Fruit fly (Drosophila melanogaster): ENCODE measurements around the gene Sgp.

- TF ChIP-seq usp (GFP tag; optimal IDR thresholded peaks at IDR 0.05) = no peak
- TF ChIP-seq OdsH (GFP tag; optimal IDR thresholded peaks at IDR 0.05) = peak; percentile 64
- TF ChIP-seq woc (GFP tag; optimal IDR thresholded peaks at IDR 0.05) = no peak
- TF ChIP-seq jim (GFP tag; optimal IDR thresholded peaks at IDR 0.05) = no peak
- TF ChIP-seq lola (GFP tag; optimal IDR thresholded peaks at IDR 0.05) = no peak
- no peak for TF ChIP-seq sage (GFP tag; optimal IDR thresholded peaks at IDR 0.05)
- TF ChIP-seq rgr (GFP tag; optimal IDR thresholded peaks at IDR 0.05) = peak; percentile 75
- no peak for TF ChIP-seq N (GFP tag; optimal IDR thresholded peaks at IDR 0.05)
- TF ChIP-seq pan (optimal IDR thresholded peaks at IDR 0.05) = no peak
- TF ChIP-seq Dfd (GFP tag; optimal IDR thresholded peaks at IDR 0.05) = no peak
- TF ChIP-seq br (GFP tag; optimal IDR thresholded peaks at IDR 0.05) = peak; percentile 56
- TF ChIP-seq psq (GFP tag; optimal IDR thresholded peaks at IDR 0.05) = peak; percentile 46
- peak; percentile 38 for TF ChIP-seq sv (GFP tag; optimal IDR thresholded peaks at IDR 0.05)
Measured at dm6 chr2L:8517256-8517694, 2.2 kb upstream of the Sgp start, which contains the start of the genes mRpL51 and Uba4.

Data from whole organism, wandering third instar larva.